Fruit fly (Drosophila melanogaster): ENCODE measurements around the gene CG6769.

CG6769 gene

dm6 chrX:17821466-17821865 lies 39.3 kb upstream of the CG6769 start:
- no peak for TF ChIP-seq Vsx2 (GFP tag; optimal IDR thresholded peaks at IDR 0.05; ENCODE audit: partially characterized antibody)
- no peak for TF ChIP-seq GATAd (GFP tag; optimal IDR thresholded peaks at IDR 0.05)
- no peak for TF ChIP-seq h (GFP tag; optimal IDR thresholded peaks at IDR 0.05)
- TF ChIP-seq fru (GFP tag; optimal IDR thresholded peaks at IDR 0.05), result peak; percentile 59

dm6 chrX:17826807-17827703 lies 33.7 kb upstream of the CG6769 start, which contains the start of gene Socs16D:
Gene Socs16D (minus strand): TSS chrX:17827564.
- TF ChIP-seq N (GFP tag; optimal IDR thresholded peaks at IDR 0.05) (peak; percentile 99), woc (GFP tag; optimal IDR thresholded peaks at IDR 0.05) (peak; percentile 4), Hr83 (GFP tag; optimal IDR thresholded peaks at IDR 0.05; ENCODE audit: poor library complexity, severe bottlenecking) (peak; percentile 54), foxo (GFP tag; optimal IDR thresholded peaks at IDR 0.05) (peak in 1 of 2 experiments; percentile 25), Rel (GFP tag; optimal IDR thresholded peaks at IDR 0.05) (no peak), Rel (tag; optimal IDR thresholded peaks at IDR 0.05) (peak; percentile 1), fru (GFP tag; optimal IDR thresholded peaks at IDR 0.05) (peak; percentile 40), Hnf4 (GFP tag; optimal IDR thresholded peaks at IDR 0.05) (peak; percentile 1), Sp1 (GFP tag; optimal IDR thresholded peaks at IDR 0.05) (peak; percentile 51), jim (GFP tag; optimal IDR thresholded peaks at IDR 0.05) (no peak), usp (GFP tag; optimal IDR thresholded peaks at IDR 0.05) (no peak), Dif (GFP tag; optimal IDR thresholded peaks at IDR 0.05; ENCODE audit: partially characterized antibody) (no peak), psq (GFP tag; optimal IDR thresholded peaks at IDR 0.05) (peak; percentile 42), GATAd (GFP tag; optimal IDR thresholded peaks at IDR 0.05) (no peak), Hr78 (GFP tag; optimal IDR thresholded peaks at IDR 0.05) (peak; percentile 82), lola (GFP tag; optimal IDR thresholded peaks at IDR 0.05) (no peak), dmrt93B (GFP tag; optimal IDR thresholded peaks at IDR 0.05) (no peak), CG32264 (GFP tag; optimal IDR thresholded peaks at IDR 0.05) (no peak), sage (GFP tag; optimal IDR thresholded peaks at IDR 0.05) (no peak), CG9705 (GFP tag; optimal IDR thresholded peaks at IDR 0.05) (peak; percentile 28), brk (GFP tag; optimal IDR thresholded peaks at IDR 0.05) (peak; percentile 45), sv (GFP tag; optimal IDR thresholded peaks at IDR 0.05) (peak; percentile 10), h (GFP tag; optimal IDR thresholded peaks at IDR 0.05) (peak; percentile 48), rgr (GFP tag; optimal IDR thresholded peaks at IDR 0.05) (peak; percentile 40), OdsH (GFP tag; optimal IDR thresholded peaks at IDR 0.05) (peak; percentile 46), Jra (GFP tag; optimal IDR thresholded peaks at IDR 0.05) (no peak), tai (GFP tag; optimal IDR thresholded peaks at IDR 0.05) (no peak), HLH106 (tag; optimal IDR thresholded peaks at IDR 0.05) (peak; percentile 26), br (GFP tag; optimal IDR thresholded peaks at IDR 0.05) (peak; percentile 48), pan (optimal IDR thresholded peaks at IDR 0.05) (no peak), Dfd (GFP tag; optimal IDR thresholded peaks at IDR 0.05) (peak; percentile 66), dl (GFP tag; optimal IDR thresholded peaks at IDR 0.05; ENCODE audit: insufficient read depth in 1 of 2, partially characterized antibody in 2 of 2) (no peak), ey (GFP tag; optimal IDR thresholded peaks at IDR 0.05) (peak; percentile 23), Abd-B (GFP tag; optimal IDR thresholded peaks at IDR 0.05) (peak; percentile 77), Mio (GFP tag; optimal IDR thresholded peaks at IDR 0.05) (no peak), dsf (GFP tag; optimal IDR thresholded peaks at IDR 0.05; ENCODE audit: borderline replicate concordance) (no peak), CrebA (GFP tag; optimal IDR thresholded peaks at IDR 0.05; ENCODE audit: borderline replicate concordance) (no peak), Myc (optimal IDR thresholded peaks at IDR 0.05) (no peak), Vsx2 (GFP tag; optimal IDR thresholded peaks at IDR 0.05; ENCODE audit: partially characterized antibody) (no peak)

All from whole organism, wandering third instar larva.